Fruit fly (Drosophila melanogaster): Measurements from ENCODE around the gene CG34426.
A peak's percentile ranks its signal among the peaks of the same experiment; 100 is the strongest.

CG34426 gene

DNA sequence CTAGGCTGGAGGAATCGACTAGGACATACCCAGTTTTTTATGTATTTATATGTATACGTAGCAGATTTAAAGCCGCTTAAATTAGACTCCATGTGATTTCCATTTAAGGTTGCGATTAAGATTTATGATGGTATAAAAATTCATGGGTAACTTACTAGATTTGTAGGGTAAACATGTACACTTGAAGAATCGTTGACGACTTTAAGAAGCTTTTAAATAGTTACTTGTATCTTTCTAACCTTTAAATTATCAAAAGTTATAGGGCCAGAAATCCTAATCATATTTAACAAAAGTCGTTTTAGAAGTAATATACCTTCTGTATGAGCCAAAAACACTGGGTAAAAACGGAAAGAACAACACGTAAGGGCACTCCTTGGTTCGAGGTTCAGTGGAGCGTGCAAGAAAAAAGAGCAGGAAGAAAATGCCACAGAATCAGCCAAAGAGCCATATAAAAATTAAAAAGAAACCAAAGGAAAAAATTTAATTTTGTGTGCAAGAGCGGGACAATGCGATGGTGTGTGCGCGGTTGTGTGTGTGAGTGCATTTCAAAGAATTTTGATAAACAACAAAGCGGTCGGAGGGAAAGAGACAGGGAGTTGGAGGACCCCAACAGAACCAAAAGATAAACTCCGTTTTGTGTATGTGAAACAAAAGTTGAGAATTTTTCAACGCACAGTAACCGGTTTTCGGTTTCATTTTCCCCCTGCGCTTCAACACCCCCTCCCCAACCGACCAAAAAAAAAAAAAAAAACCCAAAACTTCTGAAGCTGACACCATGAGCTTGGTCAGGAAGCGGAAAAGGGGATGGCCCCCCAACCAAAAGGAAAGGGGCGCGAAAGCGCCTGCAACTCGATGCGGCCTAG is 37.5 kb downstream of the CG34426 start:
- TF ChIP-seq Mnt (GFP tag; optimal IDR thresholded peaks at IDR 0.05), result no peak
- TF ChIP-seq Clk (GFP tag; optimal IDR thresholded peaks at IDR 0.05), result no peak
- peak; percentile 79 for TF ChIP-seq tj (GFP tag; optimal IDR thresholded peaks at IDR 0.05)
- TF ChIP-seq CG14711 (tag; optimal IDR thresholded peaks at IDR 0.05), result no peak
- no peak for TF ChIP-seq kay (GFP tag; ENCODE audit: borderline replicate concordance)
- TF ChIP-seq CG1620 (GFP tag; optimal IDR thresholded peaks at IDR 0.05), result no peak
- TF ChIP-seq ovo (GFP tag; optimal IDR thresholded peaks at IDR 0.05), result no peak
- no peak for TF ChIP-seq cic (GFP tag; optimal IDR thresholded peaks at IDR 0.05)
- no peak for TF ChIP-seq CG11617 (GFP tag; optimal IDR thresholded peaks at IDR 0.05)

DNA sequence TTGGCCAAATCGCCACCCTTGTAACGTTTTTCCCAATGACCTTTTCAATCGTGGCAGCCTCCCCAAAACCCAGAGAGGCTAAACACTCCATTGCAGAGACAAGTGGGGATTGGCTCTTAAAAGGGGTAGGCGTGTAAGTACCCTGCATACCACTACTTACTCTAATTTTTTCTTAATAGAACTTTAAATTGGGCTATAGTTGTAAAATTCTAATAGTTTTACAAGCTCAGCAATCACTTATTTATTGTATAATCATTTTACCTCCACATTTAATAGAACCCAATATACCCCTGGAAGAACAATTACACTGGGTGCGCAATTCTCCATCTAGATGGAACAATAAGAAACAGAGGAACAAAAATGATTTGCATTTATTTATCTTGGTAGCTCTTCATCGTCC is 39.5 kb downstream of the CG34426 start:
- no peak for TF ChIP-seq Mnt (GFP tag; optimal IDR thresholded peaks at IDR 0.05)
- no peak for TF ChIP-seq CG7101 (tag; optimal IDR thresholded peaks at IDR 0.05)
- TF ChIP-seq toe (GFP tag; optimal IDR thresholded peaks at IDR 0.05), result no peak
- TF ChIP-seq CG11617 (GFP tag; optimal IDR thresholded peaks at IDR 0.05), result no peak
- no peak for TF ChIP-seq CG12768 (GFP tag; optimal IDR thresholded peaks at IDR 0.05)
- TF ChIP-seq kay (GFP tag; ENCODE audit: borderline replicate concordance), result no peak

DNA sequence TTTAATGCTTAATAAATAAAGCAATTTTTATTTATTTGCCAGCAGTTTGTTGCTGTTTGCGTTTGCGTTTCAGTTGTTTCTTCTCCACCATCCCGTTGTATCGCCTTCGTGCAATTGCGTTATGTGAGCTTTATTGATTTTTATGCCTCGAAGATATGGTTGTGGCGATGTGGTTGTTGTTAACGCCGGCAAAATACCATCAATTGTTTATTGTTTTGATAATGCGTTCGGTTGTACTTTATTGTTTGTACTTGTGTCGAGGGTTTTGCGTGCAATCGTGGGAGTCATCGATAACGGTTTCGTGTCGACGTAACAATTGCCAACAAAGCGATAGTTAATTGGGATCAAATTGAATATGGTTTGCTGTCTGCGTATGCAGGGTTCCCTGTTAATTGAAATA is 40.1 kb downstream of the CG34426 start:
- no peak for TF ChIP-seq CG1620 (GFP tag; optimal IDR thresholded peaks at IDR 0.05)
- no peak for TF ChIP-seq CG7045 (GFP tag; optimal IDR thresholded peaks at IDR 0.05)
- no peak for TF ChIP-seq CG14711 (tag; optimal IDR thresholded peaks at IDR 0.05)
- peak; percentile 3 for TF ChIP-seq cic (GFP tag; optimal IDR thresholded peaks at IDR 0.05)
- no peak for TF ChIP-seq pad (GFP tag; optimal IDR thresholded peaks at IDR 0.05)
- TF ChIP-seq CG7101 (tag; optimal IDR thresholded peaks at IDR 0.05), result no peak
- no peak for TF ChIP-seq CG12768 (GFP tag; optimal IDR thresholded peaks at IDR 0.05)
- TF ChIP-seq tj (GFP tag; optimal IDR thresholded peaks at IDR 0.05), result no peak
- TF ChIP-seq Clk (GFP tag; optimal IDR thresholded peaks at IDR 0.05), result no peak
- peak; percentile 18 for TF ChIP-seq Hr96 (GFP tag; optimal IDR thresholded peaks at IDR 0.05)
- TF ChIP-seq Crg-1 (GFP tag; optimal IDR thresholded peaks at IDR 0.05), result no peak
- no peak for TF ChIP-seq ovo (GFP tag; optimal IDR thresholded peaks at IDR 0.05)
- no peak for TF ChIP-seq CG33017 (tag; optimal IDR thresholded peaks at IDR 0.05)
- no peak for TF ChIP-seq CG5204 (GFP tag; optimal IDR thresholded peaks at IDR 0.05)
- no peak for TF ChIP-seq toe (GFP tag; optimal IDR thresholded peaks at IDR 0.05)

dm6 chr3L:8849817-8850216 is 47.6 kb downstream of the CG34426 start:
- TF ChIP-seq CG5204 (GFP tag; optimal IDR thresholded peaks at IDR 0.05) (no peak), CG7101 (tag; optimal IDR thresholded peaks at IDR 0.05) (no peak), Crg-1 (GFP tag; optimal IDR thresholded peaks at IDR 0.05) (no peak), cic (GFP tag; optimal IDR thresholded peaks at IDR 0.05) (no peak), kay (GFP tag; ENCODE audit: borderline replicate concordance) (no peak), CG33017 (tag; optimal IDR thresholded peaks at IDR 0.05) (no peak), bab1 (GFP tag; optimal IDR thresholded peaks at IDR 0.05) (no peak), tj (GFP tag; optimal IDR thresholded peaks at IDR 0.05) (no peak), pad (GFP tag; optimal IDR thresholded peaks at IDR 0.05) (no peak), cnc (optimal IDR thresholded peaks at IDR 0.05) (no peak), CG11617 (GFP tag; optimal IDR thresholded peaks at IDR 0.05) (no peak), CG7045 (GFP tag; optimal IDR thresholded peaks at IDR 0.05) (no peak), toe (GFP tag; optimal IDR thresholded peaks at IDR 0.05) (no peak), Clk (GFP tag; optimal IDR thresholded peaks at IDR 0.05) (no peak), Hr96 (GFP tag; optimal IDR thresholded peaks at IDR 0.05) (no peak), ovo (GFP tag; optimal IDR thresholded peaks at IDR 0.05) (no peak), Mnt (GFP tag; optimal IDR thresholded peaks at IDR 0.05) (no peak), CG14711 (tag; optimal IDR thresholded peaks at IDR 0.05) (no peak), CG12768 (GFP tag; optimal IDR thresholded peaks at IDR 0.05) (no peak), CG1620 (GFP tag; optimal IDR thresholded peaks at IDR 0.05) (no peak)

- TF ChIP-seq CG12768 (GFP tag; optimal IDR thresholded peaks at IDR 0.05) (no peak), pad (GFP tag; optimal IDR thresholded peaks at IDR 0.05) (no peak)
Measured at dm6 chr3L:8850784-8851704, 48.8 kb downstream of the CG34426 start.

- no peak for TF ChIP-seq pad (GFP tag; optimal IDR thresholded peaks at IDR 0.05)
- TF ChIP-seq CG7045 (GFP tag; optimal IDR thresholded peaks at IDR 0.05), result no peak
- TF ChIP-seq cnc (optimal IDR thresholded peaks at IDR 0.05), result no peak
- no peak for TF ChIP-seq cic (GFP tag; optimal IDR thresholded peaks at IDR 0.05)
- TF ChIP-seq bab1 (GFP tag; optimal IDR thresholded peaks at IDR 0.05), result no peak
- TF ChIP-seq Hr96 (GFP tag; optimal IDR thresholded peaks at IDR 0.05), result no peak
- TF ChIP-seq Crg-1 (GFP tag; optimal IDR thresholded peaks at IDR 0.05), result no peak
- no peak for TF ChIP-seq CG14711 (tag; optimal IDR thresholded peaks at IDR 0.05)
- no peak for TF ChIP-seq CG7101 (tag; optimal IDR thresholded peaks at IDR 0.05)
- TF ChIP-seq Clk (GFP tag; optimal IDR thresholded peaks at IDR 0.05), result no peak
- TF ChIP-seq Mnt (GFP tag; optimal IDR thresholded peaks at IDR 0.05), result no peak
- TF ChIP-seq CG12768 (GFP tag; optimal IDR thresholded peaks at IDR 0.05), result no peak
- TF ChIP-seq toe (GFP tag; optimal IDR thresholded peaks at IDR 0.05), result no peak
- no peak for TF ChIP-seq CG33017 (tag; optimal IDR thresholded peaks at IDR 0.05)
- no peak for TF ChIP-seq tj (GFP tag; optimal IDR thresholded peaks at IDR 0.05)
Measured at dm6 chr3L:8851950-8852349, 49.7 kb downstream of the CG34426 start.

Measured in whole organism, adult.